Fruit fly (Drosophila melanogaster) whole organism, embryonic: ENCODE measurements around the gene CG5928.

Source experiments
- CG12071 ChIP-seq: fragments of 200-800 bp; sonication (Bioruptor generic); optimal IDR thresholded peaks from 3 replicates; lab custom pipeline; 2018; ENCODE audit warnings: missing biosample characterization, mild to moderate bottlenecking, missing genetic modification characterization
- CG12219 ChIP-seq: fragments of 200-800 bp; sonication (Bioruptor generic); optimal IDR thresholded peaks from 3 replicates; lab custom pipeline; 2018; ENCODE audit warnings: missing biosample characterization, mild to moderate bottlenecking, missing genetic modification characterization
- CG17385 ChIP-seq: fragments of 200-800 bp; sonication (Bioruptor generic); optimal IDR thresholded peaks from 3 replicates; lab custom pipeline; 2018; ENCODE audit warnings: missing biosample characterization, mild to moderate bottlenecking, missing genetic modification characterization
- CG6254 ChIP-seq: fragments of 200-800 bp; sonication (Bioruptor generic); optimal IDR thresholded peaks from 3 replicates; lab custom pipeline; 2017; ENCODE audit warnings: mild to moderate bottlenecking, missing biosample characterization, missing genetic modification reagents, missing genetic modification characterization
- CG6689 ChIP-seq: fragments of 200-800 bp; sonication (Bioruptor generic); IDR thresholded peaks from 2 replicates; pipeline ENCODE4 v1.3.6; 2022; ENCODE audit warnings: missing biosample characterization, missing genetic modification characterization
- Drgx ChIP-seq: fragments of 200-800 bp; sonication (Bioruptor generic); IDR thresholded peaks from 2 replicates; pipeline ENCODE4 v1.3.6; 2022; ENCODE audit warnings: missing biosample characterization, missing genetic modification characterization
- Eip74EF ChIP-seq, 2 experiments: fragments of 200-800 bp in 1 of 2; fragments of >200 bp in 1 of 2; sonication (Bioruptor generic) in 1 of 2; optimal IDR thresholded peaks; 2 replicates each; lab custom pipeline; 2017 to 2019; ENCODE audit warnings: missing biosample characterization in 2 of 2, missing genetic modification characterization in 2 of 2, mild to moderate bottlenecking in 1 of 2, moderate library complexity in 1 of 2
- Vsx1 ChIP-seq: fragments of 200-800 bp; sonication (Bioruptor generic); optimal IDR thresholded peaks from 2 replicates; lab custom pipeline; 2017; ENCODE audit warnings: missing biosample characterization, mild to moderate bottlenecking, missing genetic modification characterization, missing genetic modification reagents
- otp ChIP-seq: fragments of 200-800 bp; sonication (Bioruptor generic); IDR thresholded peaks from 3 replicates; pipeline ENCODE4, ENCODE4 v1.3.6; 2022; ENCODE audit warnings: missing biosample characterization, missing genetic modification characterization
- peb ChIP-seq: fragments of 200-800 bp; sonication (Bioruptor generic); IDR thresholded peaks from 2 replicates; pipeline ENCODE4 v1.3.6; 2022; ENCODE audit warnings: missing biosample characterization, missing genetic modification characterization
- sob ChIP-seq: fragments of 200-800 bp; sonication (Bioruptor generic); IDR thresholded peaks from 2 replicates; pipeline ENCODE4 v1.3.6; 2022; ENCODE audit warnings: missing biosample characterization, missing genetic modification characterization

DNA sequence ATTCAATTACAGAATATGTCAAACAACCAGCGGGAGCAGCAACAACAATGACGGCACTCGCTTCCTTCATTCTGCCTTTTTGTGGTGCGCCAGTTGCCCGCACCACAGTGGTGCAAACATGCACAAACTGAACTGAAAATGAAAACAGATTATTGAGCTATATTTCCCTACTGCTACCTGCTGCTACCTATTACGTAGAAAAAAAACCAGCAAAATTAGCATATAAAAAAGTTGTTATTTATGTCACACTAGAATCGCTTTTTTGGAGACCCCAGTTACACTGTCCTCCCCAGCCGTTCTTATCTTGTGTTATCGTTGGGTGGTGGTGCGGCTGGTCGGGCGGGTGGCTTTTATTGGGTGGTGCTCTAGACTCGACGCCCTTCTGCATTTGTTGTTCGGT, 29.8 kb downstream of the CG5928 start:
- TF ChIP-seq CG17385 (GFP tag; lab: Kevin White, UChicago) (peak; percentile 72), CG12071 (peak; percentile 82), Vsx1 (GFP tag; lab: Kevin White, UChicago) (peak; percentile 37), otp (GFP tag; lab: Robert Waterston, UW) (peak; percentile 89), Eip74EF (GFP tag; optimal IDR thresholded peaks at IDR 0.05; lab: Kevin White, UChicago) (no peak), CG12219 (GFP tag; lab: Kevin White, UChicago) (peak; percentile 76), Drgx (peak; percentile 39; the same call in 1 of the 2 replicates), sob (peak; percentile 86), peb (GFP tag; lab: Robert Waterston, UW) (peak; percentile 91), CG6254 (GFP tag; lab: Kevin White, UChicago) (peak; percentile 74), CG6689 (GFP tag; lab: Robert Waterston, UW) (peak; percentile 92)
